Fruit fly (Drosophila melanogaster) whole organism, adult: Measurements from ENCODE around the gene topi.

ENCODE experiments used
- CG11617 ChIP-seq: fragments of 200-800 bp; sonication (Bioruptor generic); optimal IDR thresholded peaks from 2 replicates; lab custom pipeline; 2017; ENCODE audit warnings: mild to moderate bottlenecking, missing biosample characterization, missing genetic modification reagents, missing genetic modification characterization
- CG14711 ChIP-seq: fragments of 200-800 bp; sonication (Bioruptor generic); optimal IDR thresholded peaks from 2 replicates; lab custom pipeline; 2018; ENCODE audit warnings: missing biosample characterization, mild to moderate bottlenecking, missing genetic modification characterization, moderate library complexity
- Crg-1 ChIP-seq: fragments of 200-800 bp; sonication (Bioruptor generic); optimal IDR thresholded peaks from 2 replicates; lab custom pipeline; 2016; ENCODE audit warnings: missing biosample characterization, missing genetic modification characterization
- bab1 ChIP-seq: fragments of 200-800 bp; sonication (Bioruptor generic); optimal IDR thresholded peaks from 3 replicates; lab custom pipeline; 2019; ENCODE audit warnings: missing biosample characterization, mild to moderate bottlenecking, missing genetic modification characterization, moderate library complexity
- kay ChIP-seq: fragments of 200-800 bp; sonication (Bioruptor generic); peaks from one replicate; lab custom pipeline; 2016; ENCODE audit warnings: missing biosample characterization, missing genetic modification characterization, borderline replicate concordance
- ovo ChIP-seq: fragments of 200-800 bp; sonication (Bioruptor generic); optimal IDR thresholded peaks from 2 replicates; lab custom pipeline; 2016; ENCODE audit warnings: missing biosample characterization, missing genetic modification characterization
- tj ChIP-seq: fragments of 200-800 bp; sonication (Bioruptor generic); optimal IDR thresholded peaks from 3 replicates; lab custom pipeline; 2017; ENCODE audit warnings: missing biosample characterization, mild to moderate bottlenecking, missing genetic modification characterization, moderate library complexity

topi gene

DNA sequence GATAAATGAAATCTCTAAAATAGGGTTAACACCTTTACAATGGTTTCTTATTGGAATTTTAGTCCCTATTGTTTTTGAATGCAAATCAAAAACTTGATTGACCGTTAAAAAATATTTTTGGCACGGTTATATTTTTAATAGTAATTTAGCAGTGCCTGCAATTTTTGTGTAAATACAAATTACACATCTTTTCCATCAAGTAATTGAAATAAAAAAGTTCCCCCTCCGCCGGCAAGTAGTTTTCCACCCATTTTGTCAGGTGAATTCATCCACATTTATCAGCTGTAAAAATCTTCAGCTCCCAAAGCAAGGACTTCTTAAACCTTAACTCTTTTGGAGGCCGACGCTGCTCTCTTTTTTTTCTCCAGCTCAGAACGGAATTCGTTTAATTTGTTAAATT lies 48.8 kb downstream of the topi start, which contains the start of gene CG34302:
Gene CG34302, minus strand, starts transcription at position 101 of the 400 bp plus-strand sequence.
- TF ChIP-seq kay (GFP tag; lab: Kevin White, UChicago) = no peak
- no peak for TF ChIP-seq CG11617 (GFP tag; lab: Kevin White, UChicago)
- no peak for TF ChIP-seq tj (GFP tag; lab: Kevin White, UChicago)
- no peak for TF ChIP-seq ovo (GFP tag; lab: Kevin White, UChicago)
- no peak for TF ChIP-seq Crg-1 (GFP tag; lab: Kevin White, UChicago)
- TF ChIP-seq CG14711 = no peak
- no peak for TF ChIP-seq bab1 (GFP tag; lab: Kevin White, UChicago)
